Fruit fly (Drosophila melanogaster): ENCODE data around the gene hoe1.

The hoe1 gene

dm6 chr2L:4976988-4977551, 44.9 kb upstream of the hoe1 start, which contains the start of the genes Gmd and CG3792 (continued):
- TF ChIP-seq Dip3 (GFP tag; optimal IDR thresholded peaks at IDR 0.05) (peak; percentile 92), Rx (GFP tag; IDR thresholded peaks at IDR 0.05) (peak; percentile 92), Bdp1 (GFP tag; optimal IDR thresholded peaks at IDR 0.05) (peak; percentile 88), CG1603 (tag; optimal IDR thresholded peaks at IDR 0.05) (peak; percentile 71), tin (GFP tag; optimal IDR thresholded peaks at IDR 0.05) (peak; percentile 93), nerfin-2 (GFP tag; IDR thresholded peaks at IDR 0.05; ENCODE audit: partially characterized antibody) (peak; percentile 92), CG6854 (GFP tag; optimal IDR thresholded peaks at IDR 0.05) (peak; percentile 79), CG11560 (tag; IDR thresholded peaks at IDR 0.05) (peak; percentile 92), E2f1 (GFP tag; IDR thresholded peaks at IDR 0.05) (peak; percentile 96), salm (tag; optimal IDR thresholded peaks at IDR 0.05) (peak; percentile 89), otp (GFP tag; IDR thresholded peaks at IDR 0.05) (peak; percentile 89), vnd (GFP tag; IDR thresholded peaks at IDR 0.05; ENCODE audit: partially characterized antibody) (peak; percentile 88), grau (tag; optimal IDR thresholded peaks at IDR 0.05) (peak; percentile 95), nmo (GFP tag; optimal IDR thresholded peaks at IDR 0.05) (peak; percentile 97), Sry-δ (GFP tag; optimal IDR thresholded peaks at IDR 0.05) (peak; percentile 77), Sry-β (GFP tag; optimal IDR thresholded peaks at IDR 0.05) (peak; percentile 76), CG9437 (GFP tag; optimal IDR thresholded peaks at IDR 0.05) (peak; percentile 91), crc (GFP tag; optimal IDR thresholded peaks at IDR 0.05) (peak; percentile 90), bsh (GFP tag; optimal IDR thresholded peaks at IDR 0.05) (peak; percentile 63 to 95), CrebB (tag; optimal IDR thresholded peaks at IDR 0.05) (peak; percentile 77), Atf6 (GFP tag; IDR thresholded peaks at IDR 0.05) (peak; percentile 97), Hmx (GFP tag; optimal IDR thresholded peaks at IDR 0.05) (peak; percentile 92), CG13296 (GFP tag; optimal IDR thresholded peaks at IDR 0.05) (peak; percentile 95), Eip74EF (GFP tag; optimal IDR thresholded peaks at IDR 0.05) (peak in 1 of 2 experiments; percentile 88), Poxn (GFP tag; IDR thresholded peaks at IDR 0.05) (peak; percentile 86), CG5245 (GFP tag; optimal IDR thresholded peaks at IDR 0.05) (peak; percentile 93), NfI (GFP tag; optimal IDR thresholded peaks at IDR 0.05) (peak; percentile 95), h (optimal IDR thresholded peaks at IDR 0.05) (no peak), CG32772 (GFP tag; IDR thresholded peaks at IDR 0.05) (peak; percentile 97), cg (GFP tag; optimal IDR thresholded peaks at IDR 0.05) (no peak), Bgb (GFP tag; IDR thresholded peaks at IDR 0.05; ENCODE audit: partially characterized antibody) (peak; percentile 78), dmrt11E (tag; optimal IDR thresholded peaks at IDR 0.05) (peak; percentile 95), CG16813 (GFP tag; IDR thresholded peaks at IDR 0.05; ENCODE audit: partially characterized antibody) (peak; percentile 84), p53 (GFP tag; optimal IDR thresholded peaks at IDR 0.05) (peak; percentile 86)

- TF ChIP-seq Ets97D (GFP tag; optimal IDR thresholded peaks at IDR 0.05): peak; percentile 30
- peak; percentile 20 for TF ChIP-seq unpg (GFP tag; optimal IDR thresholded peaks at IDR 0.05)
- TF ChIP-seq knrl (GFP tag; IDR thresholded peaks at IDR 0.05; ENCODE audit: partially characterized antibody): no peak
- peak in 1 of 3 experiments; percentile 0 for TF ChIP-seq lola (GFP tag; optimal IDR thresholded peaks at IDR 0.05)
- peak; percentile 21; the same call in 1 of the 3 replicates for TF ChIP-seq Doc3 (GFP tag; IDR thresholded peaks at IDR 0.05; ENCODE audit: partially characterized antibody)
- peak; percentile 48 for TF ChIP-seq sug (tag; optimal IDR thresholded peaks at IDR 0.05)
- no peak for TF ChIP-seq CG12104 (GFP tag; optimal IDR thresholded peaks at IDR 0.05)
- peak; percentile 13 for TF ChIP-seq gfzf (GFP tag; optimal IDR thresholded peaks at IDR 0.05)
- TF ChIP-seq Dp (GFP tag; optimal IDR thresholded peaks at IDR 0.05): peak; percentile 11
- peak; percentile 29 for TF ChIP-seq CG10267 (tag; optimal IDR thresholded peaks at IDR 0.05)
- TF ChIP-seq CG17802 (tag; optimal IDR thresholded peaks at IDR 0.05): peak; percentile 4
- peak; percentile 21 for TF ChIP-seq CG15601 (tag; optimal IDR thresholded peaks at IDR 0.05)
- TF ChIP-seq Trl (optimal IDR thresholded peaks at IDR 0.05): no peak
- peak; percentile 15 for TF ChIP-seq Trl (GFP tag; optimal IDR thresholded peaks at IDR 0.05)
- TF ChIP-seq CG2712 (tag; optimal IDR thresholded peaks at IDR 0.05): peak; percentile 41
- no peak for TF ChIP-seq chn (GFP tag; optimal IDR thresholded peaks at IDR 0.05)
These were observed 41.7 kb upstream of the hoe1 start, which contains the start of gene mRpL28 for dm6 chr2L:4973731-4974415. TSS of gene mRpL28 (plus strand) at chr2L:4973976.

Measured in whole organism, embryonic.